Fruit fly (Drosophila melanogaster): ENCODE measurements around the gene mahe.

Gene mahe

dm6 chrX:7946858-7947313 is 15.7 kb upstream of the mahe start, which contains the start of gene orion:
Gene orion, minus strand, starts transcription at chrX:7946908.
- TF ChIP-seq CG11617 (GFP tag; optimal IDR thresholded peaks at IDR 0.05) (peak; percentile 27), Clk (GFP tag; optimal IDR thresholded peaks at IDR 0.05) (no peak), CG1620 (GFP tag; optimal IDR thresholded peaks at IDR 0.05) (no peak), cic (GFP tag; optimal IDR thresholded peaks at IDR 0.05) (no peak), CG14711 (tag; optimal IDR thresholded peaks at IDR 0.05) (peak; percentile 6), bab1 (GFP tag; optimal IDR thresholded peaks at IDR 0.05) (peak; percentile 76), pad (GFP tag; optimal IDR thresholded peaks at IDR 0.05) (peak; percentile 91), ovo (GFP tag; optimal IDR thresholded peaks at IDR 0.05) (peak; percentile 6), Mnt (GFP tag; optimal IDR thresholded peaks at IDR 0.05) (peak; percentile 16), tj (GFP tag; optimal IDR thresholded peaks at IDR 0.05) (peak; percentile 95), CG5204 (GFP tag; optimal IDR thresholded peaks at IDR 0.05) (no peak)

DNA sequence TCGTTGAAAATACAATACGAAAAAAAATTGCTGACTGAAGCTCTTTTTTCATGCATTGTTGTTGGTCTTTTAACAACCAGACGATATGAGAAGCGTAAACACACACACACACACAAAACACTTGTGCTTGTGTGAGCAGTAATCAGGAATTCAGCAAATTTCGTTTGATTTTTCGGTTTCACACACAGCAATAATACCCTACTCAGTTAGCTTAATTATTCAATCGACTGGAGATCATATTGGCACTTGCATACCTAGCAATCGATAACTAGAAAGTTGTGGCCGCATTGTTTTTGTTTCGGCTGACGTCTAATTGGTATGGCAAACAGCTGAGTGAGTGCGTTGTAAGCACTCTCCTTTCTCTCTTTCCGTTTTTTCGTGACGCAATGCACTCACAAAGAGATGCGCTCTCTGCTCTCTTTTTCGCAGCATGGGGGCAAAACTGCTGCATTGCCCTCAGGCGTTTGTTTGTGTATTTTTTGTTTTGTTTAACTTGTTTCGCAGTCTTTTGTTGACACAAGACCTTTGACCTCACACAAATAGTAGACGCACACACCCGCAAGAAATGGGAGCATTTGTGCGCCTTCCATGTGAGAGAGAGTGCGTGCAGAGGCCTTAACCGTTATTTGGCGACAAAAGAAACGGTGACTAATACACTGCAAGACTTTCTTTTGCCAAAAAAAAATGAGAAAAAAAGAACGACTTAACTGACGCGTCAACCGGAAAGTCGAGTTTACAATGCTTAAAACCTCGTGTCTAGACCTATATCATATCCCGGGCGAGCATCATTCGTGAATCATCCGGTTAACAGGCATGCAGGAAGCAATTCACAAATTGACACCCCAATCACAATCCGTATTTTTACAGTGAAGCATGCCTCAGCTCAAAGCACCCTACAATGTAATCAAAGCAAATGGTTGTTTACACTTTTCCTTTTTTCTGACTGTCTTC is 13.9 kb upstream of the mahe start:
- TF ChIP-seq CG7101 (tag; optimal IDR thresholded peaks at IDR 0.05) (peak; percentile 37), kay (GFP tag; ENCODE audit: borderline replicate concordance) (no peak), Crg-1 (GFP tag; optimal IDR thresholded peaks at IDR 0.05) (no peak), cnc (optimal IDR thresholded peaks at IDR 0.05) (no peak), ovo (GFP tag; optimal IDR thresholded peaks at IDR 0.05) (peak; percentile 95), CG11617 (GFP tag; optimal IDR thresholded peaks at IDR 0.05) (peak; percentile 15), tj (GFP tag; optimal IDR thresholded peaks at IDR 0.05) (peak; percentile 100), toe (GFP tag; optimal IDR thresholded peaks at IDR 0.05) (peak; percentile 24), CG33017 (tag; optimal IDR thresholded peaks at IDR 0.05) (no peak), pad (GFP tag; optimal IDR thresholded peaks at IDR 0.05) (peak; percentile 61), CG7045 (GFP tag; optimal IDR thresholded peaks at IDR 0.05) (peak; percentile 33), Clk (GFP tag; optimal IDR thresholded peaks at IDR 0.05) (no peak), CG12768 (GFP tag; optimal IDR thresholded peaks at IDR 0.05) (no peak), CG5204 (GFP tag; optimal IDR thresholded peaks at IDR 0.05) (no peak), CG14711 (tag; optimal IDR thresholded peaks at IDR 0.05) (peak; percentile 53), cic (GFP tag; optimal IDR thresholded peaks at IDR 0.05) (peak; percentile 73), Mnt (GFP tag; optimal IDR thresholded peaks at IDR 0.05) (no peak), bab1 (GFP tag; optimal IDR thresholded peaks at IDR 0.05) (peak; percentile 72), Hr96 (GFP tag; optimal IDR thresholded peaks at IDR 0.05) (no peak), CG1620 (GFP tag; optimal IDR thresholded peaks at IDR 0.05) (no peak)

DNA sequence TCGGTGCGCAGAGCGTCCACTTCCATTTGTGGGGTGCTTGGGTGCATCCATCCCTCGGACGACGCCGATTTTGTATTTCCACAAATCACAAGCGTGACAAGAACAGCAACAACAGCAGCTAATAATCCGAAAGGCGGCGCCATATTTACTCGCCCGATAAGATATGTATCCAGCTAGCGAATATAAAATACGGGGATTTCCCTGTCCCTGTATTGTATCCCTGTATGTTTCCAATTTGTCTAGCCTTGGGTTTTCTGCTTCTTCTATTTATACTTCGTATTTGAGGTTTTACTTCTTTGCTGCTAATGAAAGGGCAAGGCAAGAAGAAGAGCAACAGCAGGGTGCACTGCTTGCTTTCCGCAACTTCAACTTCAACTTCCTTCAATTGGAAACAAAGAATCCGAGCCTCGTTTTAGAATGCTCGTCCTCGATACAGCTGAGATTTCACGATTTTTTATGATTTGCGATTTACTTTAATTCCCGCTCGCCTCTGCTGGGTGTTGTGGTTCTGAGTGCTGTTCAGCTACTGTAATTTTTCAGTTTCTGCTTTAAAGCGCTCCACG is 13.1 kb upstream of the mahe start:
- TF ChIP-seq kay (GFP tag; ENCODE audit: borderline replicate concordance): no peak
- no peak for TF ChIP-seq Mnt (GFP tag; optimal IDR thresholded peaks at IDR 0.05)
- no peak for TF ChIP-seq bab1 (GFP tag; optimal IDR thresholded peaks at IDR 0.05)
- no peak for TF ChIP-seq Hr96 (GFP tag; optimal IDR thresholded peaks at IDR 0.05)

DNA sequence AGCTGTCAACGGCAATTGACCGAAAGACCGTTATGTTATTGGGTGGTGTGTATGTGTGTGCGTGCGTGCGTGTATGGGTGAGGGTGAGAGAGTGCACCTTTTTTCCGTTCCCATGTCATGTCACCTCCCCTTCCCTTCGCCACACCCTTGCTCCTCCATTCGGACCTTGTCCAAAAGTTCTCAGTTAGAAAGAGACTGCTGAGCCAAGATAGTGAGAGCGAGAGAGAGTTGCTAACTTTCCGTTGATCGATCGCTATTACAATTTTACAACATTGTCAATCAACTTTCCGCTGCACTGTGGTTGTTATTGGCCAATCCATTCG is 7.3 kb upstream of the mahe start:
- TF ChIP-seq tj (GFP tag; optimal IDR thresholded peaks at IDR 0.05): no peak
- TF ChIP-seq ovo (GFP tag; optimal IDR thresholded peaks at IDR 0.05): peak; percentile 100
- TF ChIP-seq pad (GFP tag; optimal IDR thresholded peaks at IDR 0.05): peak; percentile 38
- TF ChIP-seq Crg-1 (GFP tag; optimal IDR thresholded peaks at IDR 0.05): peak; percentile 33
- TF ChIP-seq bab1 (GFP tag; optimal IDR thresholded peaks at IDR 0.05): no peak
- TF ChIP-seq cic (GFP tag; optimal IDR thresholded peaks at IDR 0.05): no peak
- TF ChIP-seq CG5204 (GFP tag; optimal IDR thresholded peaks at IDR 0.05): peak; percentile 14

DNA sequence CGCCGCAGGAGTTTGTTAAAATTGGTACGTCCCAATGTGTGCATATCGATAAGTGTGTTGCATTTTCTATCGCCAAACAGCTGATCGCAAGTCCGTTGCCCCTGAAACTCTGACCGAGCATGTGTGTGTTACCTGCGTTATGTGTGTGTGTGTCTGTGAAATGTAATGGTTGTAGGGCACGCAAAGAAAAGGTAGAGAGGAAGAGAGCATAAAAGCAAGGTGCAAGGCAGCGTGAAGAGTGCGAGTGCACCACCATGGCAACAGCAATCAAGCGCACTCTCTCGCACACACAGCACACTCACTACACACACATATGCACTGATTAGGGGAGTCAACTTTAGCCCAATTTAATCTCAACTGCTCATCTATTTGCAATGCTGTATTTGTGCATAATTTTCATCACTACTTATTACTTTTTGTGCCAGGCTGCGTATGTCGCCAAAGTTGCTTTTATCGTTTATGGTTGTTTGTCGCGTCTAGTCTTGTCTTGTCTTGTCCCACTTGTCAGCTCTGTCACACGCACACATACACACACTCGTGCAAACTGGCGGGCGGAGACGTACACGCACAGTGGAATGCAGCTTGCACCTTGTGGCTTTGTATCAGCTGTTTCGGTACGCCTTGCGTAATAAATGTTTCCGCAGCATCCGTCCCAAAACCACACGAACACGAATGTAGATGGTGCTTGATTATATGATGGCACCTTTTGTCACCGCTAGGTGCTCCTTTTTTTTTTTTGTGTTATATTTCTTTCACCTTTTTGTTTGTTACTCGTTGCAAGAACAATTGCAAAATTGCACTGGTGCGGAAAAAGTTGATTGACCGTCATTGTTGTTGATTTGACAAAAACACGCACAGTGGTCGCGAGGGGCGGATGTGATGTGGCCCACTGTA is 6.7 kb upstream of the mahe start:
- TF ChIP-seq bab1 (GFP tag; optimal IDR thresholded peaks at IDR 0.05): peak; percentile 64
- peak; percentile 79 for TF ChIP-seq CG1620 (GFP tag; optimal IDR thresholded peaks at IDR 0.05)
- no peak for TF ChIP-seq cnc (optimal IDR thresholded peaks at IDR 0.05)
- peak; percentile 50 for TF ChIP-seq CG14711 (tag; optimal IDR thresholded peaks at IDR 0.05)
- peak; percentile 85 for TF ChIP-seq tj (GFP tag; optimal IDR thresholded peaks at IDR 0.05)
- TF ChIP-seq CG33017 (tag; optimal IDR thresholded peaks at IDR 0.05): no peak
- TF ChIP-seq CG7101 (tag; optimal IDR thresholded peaks at IDR 0.05): peak; percentile 75
- TF ChIP-seq CG5204 (GFP tag; optimal IDR thresholded peaks at IDR 0.05): peak; percentile 83
- peak; percentile 79 for TF ChIP-seq Crg-1 (GFP tag; optimal IDR thresholded peaks at IDR 0.05)
- peak; percentile 73 for TF ChIP-seq CG12768 (GFP tag; optimal IDR thresholded peaks at IDR 0.05)
- peak; percentile 89 for TF ChIP-seq pad (GFP tag; optimal IDR thresholded peaks at IDR 0.05)
- TF ChIP-seq toe (GFP tag; optimal IDR thresholded peaks at IDR 0.05): peak; percentile 60
- TF ChIP-seq Mnt (GFP tag; optimal IDR thresholded peaks at IDR 0.05): peak; percentile 69
- no peak for TF ChIP-seq cic (GFP tag; optimal IDR thresholded peaks at IDR 0.05)
- TF ChIP-seq CG7045 (GFP tag; optimal IDR thresholded peaks at IDR 0.05): peak; percentile 86
- peak; percentile 71 for TF ChIP-seq Clk (GFP tag; optimal IDR thresholded peaks at IDR 0.05)
- peak; percentile 92 for TF ChIP-seq CG11617 (GFP tag; optimal IDR thresholded peaks at IDR 0.05)
- TF ChIP-seq ovo (GFP tag; optimal IDR thresholded peaks at IDR 0.05): no peak
- TF ChIP-seq kay (GFP tag; ENCODE audit: borderline replicate concordance): no peak
- TF ChIP-seq Hr96 (GFP tag; optimal IDR thresholded peaks at IDR 0.05): peak; percentile 94
